Fruit fly (Drosophila melanogaster) whole organism, embryonic: ENCODE results near the gene Adsl.

Source experiments
- ATbp ChIP-seq: fragments of 200-800 bp; sonication (Bioruptor generic); optimal IDR thresholded peaks from 2 replicates; lab custom pipeline; 2017; ENCODE audit warnings: missing biosample characterization, mild to moderate bottlenecking, missing genetic modification characterization, missing genetic modification reagents
- Atf3 ChIP-seq: fragments of 200-800 bp; sonication (Bioruptor generic); optimal IDR thresholded peaks from 3 replicates; lab custom pipeline; 2016; ENCODE audit warnings: missing biosample characterization, missing genetic modification characterization
- BEAF-32 ChIP-seq: fragments of 200-800 bp; sonication (Bioruptor generic); optimal IDR thresholded peaks from 3 replicates; lab custom pipeline; 2017; ENCODE audit warnings: missing biosample characterization, missing genetic modification characterization, mild to moderate bottlenecking, moderate library complexity, missing genetic modification reagents
- Bdp1 ChIP-seq: fragments of 200-800 bp; sonication (Bioruptor generic); optimal IDR thresholded peaks from 3 replicates; lab custom pipeline; 2016; ENCODE audit warnings: missing biosample characterization, missing genetic modification characterization
- Blimp-1 ChIP-seq: fragments of 200-800 bp; sonication (Bioruptor generic); optimal IDR thresholded peaks from 3 replicates; lab custom pipeline; 2018; ENCODE audit warnings: missing biosample characterization, missing genetic modification characterization, mild to moderate bottlenecking, moderate library complexity, missing genetic modification reagents
- Bteb2 ChIP-seq: fragments of 200-800 bp; sonication (Bioruptor generic); optimal IDR thresholded peaks from 2 replicates; lab custom pipeline; 2016; ENCODE audit warnings: missing biosample characterization, missing genetic modification characterization
- CG12299 ChIP-seq: fragments of 200-800 bp; sonication (Bioruptor generic); optimal IDR thresholded peaks from 2 replicates; lab custom pipeline; 2018; ENCODE audit warnings: missing biosample characterization, mild to moderate bottlenecking, missing genetic modification characterization
- CG13894 ChIP-seq: fragments of 200-800 bp; sonication (Bioruptor generic); optimal IDR thresholded peaks from 3 replicates; lab custom pipeline; 2018; ENCODE audit warnings: missing biosample characterization, mild to moderate bottlenecking, missing genetic modification characterization, moderate library complexity
- CG17612 ChIP-seq: fragments of 200-800 bp; sonication (Bioruptor generic); IDR thresholded peaks from 2 replicates; pipeline ENCODE4 v1.3.6; 2022; ENCODE audit warnings: missing biosample characterization, missing genetic modification characterization
- CG17912 ChIP-seq: fragments of 200-800 bp; sonication (Bioruptor generic); optimal IDR thresholded peaks from 2 replicates; lab custom pipeline; 2018; ENCODE audit warnings: missing biosample characterization, mild to moderate bottlenecking, missing genetic modification characterization
- CG2875 ChIP-seq: fragments of 200-800 bp; sonication (Bioruptor generic); optimal IDR thresholded peaks from 2 replicates; lab custom pipeline; 2017; ENCODE audit warnings: missing biosample characterization, mild to moderate bottlenecking, missing genetic modification characterization, missing genetic modification reagents
- CG3163 ChIP-seq: fragments of 200-800 bp; sonication (Bioruptor generic); optimal IDR thresholded peaks from 3 replicates; lab custom pipeline; 2016; ENCODE audit warnings: missing biosample characterization, missing genetic modification characterization
- CG33557 ChIP-seq: fragments of 200-800 bp; sonication (Bioruptor generic); optimal IDR thresholded peaks from 2 replicates; lab custom pipeline; 2019; ENCODE audit warnings: missing biosample characterization, mild to moderate bottlenecking, missing genetic modification characterization, moderate library complexity
- CG5180 ChIP-seq: fragments of 200-800 bp; sonication (Bioruptor generic); optimal IDR thresholded peaks from 3 replicates; lab custom pipeline; 2017; ENCODE audit warnings: missing biosample characterization, missing genetic modification characterization, mild to moderate bottlenecking, moderate library complexity, missing genetic modification reagents
- CG8089 ChIP-seq: fragments of 200-800 bp; sonication (Bioruptor generic); optimal IDR thresholded peaks from 3 replicates; lab custom pipeline; 2016; ENCODE audit warnings: missing biosample characterization, missing genetic modification characterization
- CG8944 ChIP-seq: fragments of 200-800 bp; sonication (Bioruptor generic); optimal IDR thresholded peaks from 3 replicates; lab custom pipeline; 2016; ENCODE audit warnings: missing biosample characterization, missing genetic modification characterization
- CrebB ChIP-seq: fragments of 200-800 bp; sonication (Bioruptor generic); optimal IDR thresholded peaks from 3 replicates; lab custom pipeline; 2018; ENCODE audit warnings: missing biosample characterization, mild to moderate bottlenecking, missing genetic modification characterization
- Hr78 ChIP-seq, 2 experiments: fragments of 200-800 bp in 1 of 2; fragments of >200 bp in 1 of 2; sonication (Bioruptor generic) in 1 of 2; optimal IDR thresholded peaks; 2 replicates each; lab custom pipeline; 2017 to 2019; ENCODE audit warnings: missing biosample characterization in 2 of 2, missing genetic modification characterization in 2 of 2, mild to moderate bottlenecking in 1 of 2, moderate library complexity in 1 of 2
- Lpt ChIP-seq: fragments of >200 bp; optimal IDR thresholded peaks from 2 replicates; lab custom pipeline; 2018; ENCODE audit warnings: missing biosample characterization, missing genetic modification characterization
- Nf-YB ChIP-seq: fragments of 200-800 bp; sonication (Bioruptor generic); optimal IDR thresholded peaks from 3 replicates; lab custom pipeline; 2019; ENCODE audit warnings: missing biosample characterization, mild to moderate bottlenecking, missing genetic modification characterization, moderate library complexity
- Optix ChIP-seq: fragments of 200-800 bp; sonication (Bioruptor generic); IDR thresholded peaks from 3 replicates; pipeline ENCODE4 v1.3.6; 2022; ENCODE audit warnings: missing biosample characterization, missing genetic modification characterization
- Scr ChIP-seq: fragments of 200-800 bp; sonication (Bioruptor generic); IDR thresholded peaks from 2 replicates; pipeline ENCODE4 v1.3.6; 2022; ENCODE audit warnings: missing biosample characterization, missing genetic modification characterization; ENCODE audit not compliant: partially characterized antibody
- Six4 ChIP-seq: fragments of 200-800 bp; sonication (Bioruptor generic); optimal IDR thresholded peaks from 2 replicates; lab custom pipeline; 2016; ENCODE audit warnings: missing biosample characterization, missing genetic modification characterization
- al ChIP-seq: fragments of 200-800 bp; sonication (Bioruptor generic); IDR thresholded peaks from 2 replicates; pipeline ENCODE4 v1.3.6; 2022; ENCODE audit warnings: missing biosample characterization, missing genetic modification characterization
- aop ChIP-seq: fragments of 200-800 bp; sonication (Bioruptor generic); IDR thresholded peaks from 2 replicates; pipeline ENCODE4 v1.3.6; 2022; ENCODE audit warnings: missing biosample characterization, missing genetic modification characterization
- br ChIP-seq: fragments of >200 bp; optimal IDR thresholded peaks from 2 replicates; lab custom pipeline; 2017
- corto ChIP-seq: fragments of 200-800 bp; sonication (Bioruptor generic); optimal IDR thresholded peaks from 2 replicates; lab custom pipeline; 2016; ENCODE audit warnings: missing biosample characterization, mild to moderate bottlenecking, missing genetic modification characterization, moderate library complexity
- crol ChIP-seq: fragments of 200-800 bp; sonication (Bioruptor generic); IDR thresholded peaks from 2 replicates; pipeline ENCODE4 v1.3.6; 2022; ENCODE audit warnings: missing biosample characterization, missing genetic modification characterization
- ems ChIP-seq: fragments of 200-800 bp; sonication (Bioruptor generic); optimal IDR thresholded peaks from 3 replicates; lab custom pipeline; 2016; ENCODE audit warnings: missing biosample characterization, missing genetic modification characterization
- ewg ChIP-seq: fragments of 200-800 bp; sonication (Bioruptor generic); optimal IDR thresholded peaks from 3 replicates; lab custom pipeline; 2017; ENCODE audit warnings: mild to moderate bottlenecking, missing biosample characterization, missing genetic modification reagents, missing genetic modification characterization
- exex ChIP-seq: fragments of 200-800 bp; sonication (Bioruptor generic); optimal IDR thresholded peaks from 4 replicates; lab custom pipeline; 2018; ENCODE audit warnings: missing biosample characterization, mild to moderate bottlenecking, missing genetic modification characterization, moderate library complexity
- fd102C ChIP-seq: fragments of 200-800 bp; sonication (Bioruptor generic); optimal IDR thresholded peaks from 2 replicates; lab custom pipeline; 2018; ENCODE audit warnings: missing biosample characterization, mild to moderate bottlenecking, missing genetic modification characterization, moderate library complexity
- gce ChIP-seq: fragments of 200-800 bp; sonication (Bioruptor generic); IDR thresholded peaks from 3 replicates; pipeline ENCODE4 v1.3.6; 2022; ENCODE audit warnings: missing biosample characterization, missing genetic modification characterization
- gem ChIP-seq: fragments of 200-800 bp; sonication (Bioruptor generic); optimal IDR thresholded peaks from 2 replicates; lab custom pipeline; 2019; ENCODE audit warnings: missing biosample characterization, mild to moderate bottlenecking, missing genetic modification characterization, moderate library complexity
- h ChIP-seq: fragments of >200 bp; optimal IDR thresholded peaks from 2 replicates; lab custom pipeline; 2017
- lmd ChIP-seq: fragments of 200-800 bp; sonication (Bioruptor generic); IDR thresholded peaks from 2 replicates; pipeline ENCODE4 v1.3.6; 2022; ENCODE audit warnings: missing biosample characterization, missing genetic modification characterization
- mam ChIP-seq: fragments of 200-800 bp; sonication (Bioruptor generic); optimal IDR thresholded peaks from 3 replicates; lab custom pipeline; 2016; ENCODE audit warnings: missing biosample characterization, missing genetic modification characterization
- pan ChIP-seq, 4 experiments: fragments of >200 bp in 3 of 4; fragments of 200-800 bp in 1 of 4; sonication (Bioruptor generic) in 1 of 4; optimal IDR thresholded peaks in 3 of 4; IDR thresholded peaks in 1 of 4; 2 replicates each; pipeline versions ENCODE4 v1.3.6 to Lab custom; 2017 to 2022; ENCODE audit warnings: missing biosample characterization in 2 of 4, missing genetic modification characterization in 2 of 4, mixed read lengths in 1 of 4
- peb ChIP-seq: fragments of 200-800 bp; sonication (Bioruptor generic); IDR thresholded peaks from 2 replicates; pipeline ENCODE4 v1.3.6; 2022; ENCODE audit warnings: missing biosample characterization, missing genetic modification characterization
- pho ChIP-seq: fragments of 200-800 bp; sonication (Bioruptor generic); optimal IDR thresholded peaks from 2 replicates; lab custom pipeline; 2016; ENCODE audit warnings: missing biosample characterization, missing genetic modification characterization
- pros ChIP-seq: fragments of 200-800 bp; sonication (Bioruptor generic); optimal IDR thresholded peaks from 3 replicates; lab custom pipeline; 2019; ENCODE audit warnings: missing biosample characterization, mild to moderate bottlenecking, missing genetic modification characterization, moderate library complexity
- run ChIP-seq: fragments of 200-800 bp; sonication (Bioruptor generic); optimal IDR thresholded peaks from 3 replicates; lab custom pipeline; 2018; ENCODE audit warnings: missing biosample characterization, mild to moderate bottlenecking, missing genetic modification characterization
- schlank ChIP-seq: fragments of 200-800 bp; sonication (Bioruptor generic); optimal IDR thresholded peaks from 2 replicates; lab custom pipeline; 2018; ENCODE audit warnings: missing biosample characterization, mild to moderate bottlenecking, missing genetic modification characterization
- so ChIP-seq: fragments of 200-800 bp; sonication (Bioruptor generic); IDR thresholded peaks from 3 replicates; pipeline ENCODE4 v1.3.6; 2022; ENCODE audit warnings: missing biosample characterization, missing genetic modification characterization
- sr ChIP-seq: fragments of 200-800 bp; sonication (Bioruptor generic); IDR thresholded peaks from 3 replicates; pipeline ENCODE4 v1.3.6; 2022; ENCODE audit warnings: missing biosample characterization, missing genetic modification characterization
- trh ChIP-seq: fragments of 200-800 bp; sonication (Bioruptor generic); optimal IDR thresholded peaks from 2 replicates; lab custom pipeline; 2016; ENCODE audit warnings: missing biosample characterization, missing genetic modification characterization
- unc-4 ChIP-seq: fragments of 200-800 bp; sonication (Bioruptor generic); IDR thresholded peaks from 2 replicates; pipeline ENCODE4 v1.3.6; 2022; ENCODE audit warnings: missing biosample characterization, missing genetic modification characterization; ENCODE audit not compliant: partially characterized antibody
- wdn ChIP-seq: fragments of 200-800 bp; sonication (Bioruptor generic); IDR thresholded peaks from 2 replicates; pipeline ENCODE4 v1.3.6; 2022; ENCODE audit warnings: missing biosample characterization, missing genetic modification characterization
- zen2 ChIP-seq: fragments of 200-800 bp; sonication (Bioruptor generic); IDR thresholded peaks from 3 replicates; pipeline ENCODE4 v1.3.6; 2022; ENCODE audit warnings: missing biosample characterization, missing genetic modification characterization; ENCODE audit not compliant: partially characterized antibody

Adsl gene

DNA sequence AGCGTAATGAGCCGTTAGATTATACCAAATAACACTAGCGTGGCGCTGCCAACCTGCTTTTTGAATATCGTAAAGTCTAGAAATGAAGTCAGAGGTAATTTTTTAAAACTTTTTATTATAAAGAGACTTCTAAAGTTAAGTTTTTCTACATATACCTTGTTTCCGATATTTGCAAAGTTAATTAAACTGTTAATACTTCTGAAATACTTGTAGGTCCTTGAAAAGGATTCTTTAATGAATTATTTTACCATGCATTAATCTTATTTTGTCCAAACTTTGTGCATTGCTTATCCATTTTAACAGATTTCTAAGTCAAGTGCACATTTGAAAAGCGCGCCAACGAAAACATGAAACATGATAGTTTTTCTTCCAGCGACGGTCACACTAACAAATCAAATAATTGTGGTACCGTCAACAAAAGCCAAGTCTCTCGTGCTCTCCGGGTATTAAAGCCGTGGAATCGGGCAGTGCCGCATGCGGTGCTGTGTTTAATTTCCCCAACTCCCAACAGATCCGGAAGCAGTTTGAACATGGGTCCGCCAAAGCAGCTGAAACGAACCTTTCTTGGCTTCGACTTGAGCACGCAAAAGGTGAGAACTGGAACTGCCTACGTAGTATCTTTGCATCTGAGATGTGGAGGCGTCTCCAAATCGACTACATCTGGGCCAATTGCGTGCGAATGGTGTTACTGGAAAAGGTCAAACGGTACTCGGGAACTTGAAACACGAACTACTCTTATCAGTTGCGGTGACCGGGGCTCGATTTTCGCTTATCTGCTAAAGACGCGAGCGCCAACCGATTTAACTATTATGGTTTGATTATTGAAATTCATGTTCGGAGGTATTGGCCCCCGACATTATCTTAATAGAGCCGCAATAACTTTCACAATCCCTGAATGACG lies 24.6 kb downstream of the Adsl start, which contains the start of the genes EMC2A and CG3534 (continued):
- TF ChIP-seq Blimp-1 (GFP tag; lab: Kevin White, UChicago), result no peak
- no peak for TF ChIP-seq CG8944 (GFP tag; lab: Kevin White, UChicago)
- no peak for TF ChIP-seq corto (GFP tag; lab: Kevin White, UChicago)
- no peak for TF ChIP-seq fd102C (GFP tag; lab: Kevin White, UChicago)
- no peak for TF ChIP-seq CG17612
- TF ChIP-seq pho (GFP tag; lab: Kevin White, UChicago), result no peak
- no peak for TF ChIP-seq CG2875 (GFP tag; lab: Kevin White, UChicago)
- no peak for TF ChIP-seq zen2 (GFP tag; lab: Robert Waterston, UW)
- no peak for TF ChIP-seq sr (GFP tag; lab: Robert Waterston, UW)
- no peak for TF ChIP-seq Atf3 (GFP tag; lab: Kevin White, UChicago)
- no peak for TF ChIP-seq run (tag; lab: Kevin White, UChicago)
- TF ChIP-seq Bdp1, result no peak
- no peak for TF ChIP-seq crol (GFP tag; lab: Robert Waterston, UW)
- TF ChIP-seq CrebB (tag; lab: Kevin White, UChicago), result no peak
- TF ChIP-seq CG13894, result no peak
- TF ChIP-seq aop, result no peak
- TF ChIP-seq h (lab: Kevin White, UChicago), result no peak
- TF ChIP-seq CG8089 (GFP tag; lab: Kevin White, UChicago), result no peak
- no peak for TF ChIP-seq Bteb2 (GFP tag; lab: Kevin White, UChicago)
- no peak for TF ChIP-seq Nf-YB (GFP tag; lab: Kevin White, UChicago)
- no peak for TF ChIP-seq gem (tag; lab: Kevin White, UChicago)
- TF ChIP-seq CG5180, result no peak
- no peak for TF ChIP-seq peb (GFP tag; lab: Robert Waterston, UW)
- no peak for TF ChIP-seq wdn
- peak; percentile 10 for TF ChIP-seq BEAF-32 (GFP tag; lab: Kevin White, UChicago)
- TF ChIP-seq ATbp (GFP tag; lab: Kevin White, UChicago), result no peak
- no peak for TF ChIP-seq pros (GFP tag; lab: Kevin White, UChicago)
- no peak for TF ChIP-seq Lpt (GFP tag; lab: Kevin White, UChicago)
- TF ChIP-seq so (GFP tag; lab: Robert Waterston, UW), result peak; percentile 62; the same call in 2 of the 3 replicates
- TF ChIP-seq CG33557, result no peak
- no peak for TF ChIP-seq lmd (GFP tag; lab: Robert Waterston, UW)
- no peak for TF ChIP-seq trh (GFP tag; lab: Kevin White, UChicago)
- TF ChIP-seq exex, result peak; percentile 53
- TF ChIP-seq mam (GFP tag; lab: Kevin White, UChicago), result peak; percentile 38
- TF ChIP-seq CG3163 (GFP tag; lab: Kevin White, UChicago), result no peak
- no peak for TF ChIP-seq Scr
- no peak for TF ChIP-seq ewg (GFP tag; lab: Kevin White, UChicago)
- TF ChIP-seq gce, result no peak
- no peak for TF ChIP-seq Optix (GFP tag; lab: Robert Waterston, UW)
- TF ChIP-seq br (lab: Kevin White, UChicago), result no peak
- peak; percentile 25 for TF ChIP-seq ems
- TF ChIP-seq schlank (tag; lab: Kevin White, UChicago), result no peak
- TF ChIP-seq CG12299 (tag; lab: Kevin White, UChicago), result no peak
- TF ChIP-seq Hr78 (GFP tag; optimal IDR thresholded peaks at IDR 0.05; lab: Kevin White, UChicago), result peak in 1 of 2 experiments; percentile 87
- 0 out of 2 replicates have a peak, but pooled peaks have one; percentile 14 for TF ChIP-seq unc-4
- no peak for TF ChIP-seq al (GFP tag; lab: Robert Waterston, UW)
- no peak for TF ChIP-seq pan (optimal IDR thresholded peaks at IDR 0.05; lab: Kevin White, UChicago)
- TF ChIP-seq pan (GFP tag; optimal IDR thresholded peaks at IDR 0.05 in 1 of 2, IDR thresholded peaks at IDR 0.05 in 1 of 2), result no peak
- no peak for TF ChIP-seq CG17912 (GFP tag; lab: Kevin White, UChicago)
- peak; percentile 24 for TF ChIP-seq Six4 (GFP tag; lab: Kevin White, UChicago)
